Worm (Caenorhabditis elegans): ENCODE measurements around the gene T24F1.7.

ce11 chrII:11279971-11280370, 32.4 kb upstream of the T24F1.7 start:
- TF ChIP-seq ceh-31 (tag; optimal IDR thresholded peaks at IDR 0.05) (no peak), nfya-1 (tag; optimal IDR thresholded peaks at IDR 0.05) (peak; percentile 93), nhr-11 (tag; optimal IDR thresholded peaks at IDR 0.05) (no peak)
